Worm (Caenorhabditis elegans): ENCODE measurements around the gene cyp-37A1.

DNA sequence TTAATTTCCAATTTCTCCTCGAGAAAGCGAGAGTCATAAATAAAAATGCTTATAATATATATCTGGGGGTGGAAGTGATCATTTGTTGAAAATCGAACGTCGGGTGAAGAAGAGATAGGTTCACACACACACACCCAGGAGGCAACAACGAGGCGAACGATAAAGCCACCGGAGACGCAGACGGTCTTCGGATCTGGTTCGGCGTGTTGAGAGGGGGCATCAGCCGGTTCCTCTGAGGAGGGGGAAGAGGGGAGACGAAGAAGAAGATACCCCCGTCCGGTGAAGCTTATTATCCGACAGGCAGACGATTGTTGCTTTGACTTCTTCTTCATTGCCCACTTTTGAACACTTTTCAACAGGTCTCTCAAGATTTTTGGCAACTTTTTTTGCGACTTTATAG is 12.0 kb downstream of the cyp-37A1 start:
- TF ChIP-seq npax-4 (tag; optimal IDR thresholded peaks at IDR 0.05) (no peak), nhr-11 (tag; optimal IDR thresholded peaks at IDR 0.05) (no peak), ceh-22 (tag; optimal IDR thresholded peaks at IDR 0.05) (no peak), elt-2 (tag; optimal IDR thresholded peaks at IDR 0.05) (no peak), hlh-6 (tag; optimal IDR thresholded peaks at IDR 0.05) (no peak), tbx-2 (tag; optimal IDR thresholded peaks at IDR 0.05) (no peak), rnt-1 (tag; optimal IDR thresholded peaks at IDR 0.05) (no peak)

Measured in whole organism, late embryonic.